Worm (Caenorhabditis elegans): ENCODE measurements around the gene him-17.

DNA sequence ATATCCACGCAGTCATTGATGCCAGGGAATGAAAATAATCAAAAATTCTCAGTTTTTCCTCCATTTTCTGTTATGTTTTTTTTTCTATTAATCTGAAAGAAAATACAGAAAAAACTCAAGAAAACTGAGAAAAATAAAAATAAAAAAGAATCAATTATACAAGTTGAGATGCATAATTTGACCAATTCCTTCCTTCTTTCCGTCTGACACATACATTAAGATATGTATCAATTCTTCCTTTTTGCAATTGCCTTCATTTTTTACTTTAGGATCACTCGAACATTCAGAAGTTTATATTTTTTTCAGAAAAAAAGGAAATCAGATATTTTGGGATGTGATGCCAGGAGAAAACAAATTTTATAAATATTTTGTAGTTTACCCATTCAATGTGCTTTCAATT lies 30.9 kb downstream of the him-17 start, which contains the start of gene F57B1.5:
- TF ChIP-seq ama-1 (optimal IDR thresholded peaks at IDR 0.05): no peak
- no peak for TF ChIP-seq hnd-1 (tag; optimal IDR thresholded peaks at IDR 0.05)
- TF ChIP-seq scrt-1 (GFP tag; IDR thresholded peaks at IDR 0.05): no peak
- TF ChIP-seq tbx-11 (GFP tag; IDR thresholded peaks at IDR 0.05): no peak
- TF ChIP-seq pes-1 (GFP tag; IDR thresholded peaks at IDR 0.05): no peak
- no peak for TF ChIP-seq hmbx-1 (tag; optimal IDR thresholded peaks at IDR 0.05)

Measured in whole organism, early embryonic.